Worm (Caenorhabditis elegans) whole organism, mixed stage, embryonic: ENCODE data around the gene asp-13.

Source experiments
- M03D4.4 ChIP-seq: sonication (generic microtip); optimal IDR thresholded peaks from 2 replicates; lab custom pipeline; 2017; ENCODE audit warnings: mild to moderate bottlenecking, missing genetic modification characterization, missing compliant biosample characterization
- blmp-1 ChIP-seq: fragments of 150-350 bp; optimal IDR thresholded peaks from 2 replicates; lab custom pipeline; 2014; ENCODE audit warnings: missing biosample characterization, missing genetic modification characterization
- ceh-39 ChIP-seq: fragments of 150-350 bp; optimal IDR thresholded peaks from 2 replicates; lab custom pipeline; 2014; ENCODE audit warnings: missing biosample characterization, missing genetic modification characterization
- ceh-43 ChIP-seq: fragments of 200-800 bp; sonication (Bioruptor generic); optimal IDR thresholded peaks from 2 replicates; lab custom pipeline; 2018; ENCODE audit warnings: mild to moderate bottlenecking, missing genetic modification characterization, moderate library complexity, missing compliant biosample characterization
- ceh-83 ChIP-seq: fragments of 200-800 bp; sonication (Bioruptor generic); optimal IDR thresholded peaks from 2 replicates; lab custom pipeline; 2018; ENCODE audit warnings: mild to moderate bottlenecking, missing genetic modification characterization, missing compliant biosample characterization
- ces-1 ChIP-seq: fragments of 150-350 bp; optimal IDR thresholded peaks from 2 replicates; lab custom pipeline; 2014; ENCODE audit warnings: missing biosample characterization, missing genetic modification reagents, missing genetic modification characterization
- cnd-1 ChIP-seq: fragments of 200-800 bp; sonication (Bioruptor generic); optimal IDR thresholded peaks from 2 replicates; lab custom pipeline; 2018; ENCODE audit warnings: mild to moderate bottlenecking, missing genetic modification characterization, missing compliant biosample characterization
- drap-1 ChIP-seq: fragments of 200-800 bp; sonication (Bioruptor generic); optimal IDR thresholded peaks from 3 replicates; lab custom pipeline; 2018; ENCODE audit warnings: mild to moderate bottlenecking, missing genetic modification characterization, missing compliant biosample characterization
- elt-1 ChIP-seq: sonication (generic microtip); optimal IDR thresholded peaks from 2 replicates; lab custom pipeline; 2017; ENCODE audit warnings: missing genetic modification characterization, mild to moderate bottlenecking, missing compliant biosample characterization, antibody characterized with exemption, moderate library complexity, borderline replicate concordance; ENCODE audit not compliant: insufficient read depth
- flh-1 ChIP-seq: fragments of 200-800 bp; sonication (Bioruptor generic); optimal IDR thresholded peaks from 2 replicates; lab custom pipeline; 2018; ENCODE audit warnings: mild to moderate bottlenecking, missing genetic modification characterization, moderate library complexity, missing compliant biosample characterization
- hlh-1 ChIP-seq: fragments of 150-350 bp; optimal IDR thresholded peaks from 2 replicates; lab custom pipeline; 2014; ENCODE audit warnings: missing biosample characterization, missing genetic modification reagents, missing genetic modification characterization
- lin-13 ChIP-seq: fragments of 150-350 bp; optimal IDR thresholded peaks from 2 replicates; lab custom pipeline; 2014; ENCODE audit warnings: missing biosample characterization, missing genetic modification characterization
- lin-32 ChIP-seq: fragments of 200-800 bp; sonication (Bioruptor generic); optimal IDR thresholded peaks from 2 replicates; lab custom pipeline; 2018; ENCODE audit warnings: mild to moderate bottlenecking, missing genetic modification characterization, missing compliant biosample characterization
- lsy-2 ChIP-seq: fragments of 150-350 bp; optimal IDR thresholded peaks from 2 replicates; lab custom pipeline; 2014; ENCODE audit warnings: missing biosample characterization, missing genetic modification characterization
- mab-5 ChIP-seq: fragments of 150-350 bp; optimal IDR thresholded peaks from 2 replicates; lab custom pipeline; 2014; ENCODE audit warnings: missing biosample characterization, missing genetic modification characterization
- mep-1 ChIP-seq: fragments of 150-350 bp; optimal IDR thresholded peaks from 2 replicates; lab custom pipeline; 2017; ENCODE audit warnings: missing biosample characterization, missing genetic modification reagents, missing genetic modification characterization, inconsistent platforms
- nhr-12 ChIP-seq: fragments of 150-350 bp; optimal IDR thresholded peaks from 2 replicates; lab custom pipeline; 2014; ENCODE audit warnings: missing biosample characterization, missing genetic modification characterization
- nhr-2 ChIP-seq: fragments of 150-350 bp; optimal IDR thresholded peaks from 2 replicates; lab custom pipeline; 2014; ENCODE audit warnings: missing biosample characterization, missing genetic modification characterization
- nhr-237 ChIP-seq: fragments of 150-350 bp; optimal IDR thresholded peaks from 2 replicates; lab custom pipeline; 2014; ENCODE audit warnings: missing biosample characterization, missing genetic modification characterization
- nhr-28 ChIP-seq: fragments of 150-350 bp; optimal IDR thresholded peaks from 2 replicates; lab custom pipeline; 2014; ENCODE audit warnings: missing biosample characterization, missing genetic modification characterization
- pha-4 ChIP-seq: fragments of 150-350 bp; optimal IDR thresholded peaks from 2 replicates; lab custom pipeline; 2018; ENCODE audit warnings: missing biosample characterization, missing genetic modification reagents, missing genetic modification characterization
- sem-2 ChIP-seq: fragments of 200-800 bp; sonication (Bioruptor generic); optimal IDR thresholded peaks from 2 replicates; lab custom pipeline; 2018; ENCODE audit warnings: mild to moderate bottlenecking, missing genetic modification characterization, missing compliant biosample characterization
- snpc-4 ChIP-seq: fragments of 150-350 bp; optimal IDR thresholded peaks from 2 replicates; lab custom pipeline; 2014; ENCODE audit warnings: missing biosample characterization, missing genetic modification characterization
- sptf-1 ChIP-seq: sonication (generic microtip); optimal IDR thresholded peaks from 2 replicates; lab custom pipeline; 2017; ENCODE audit warnings: mild to moderate bottlenecking, missing genetic modification characterization, moderate library complexity, missing compliant biosample characterization
- tbx-8 ChIP-seq: fragments of 200-800 bp; sonication (Bioruptor generic); optimal IDR thresholded peaks from 2 replicates; lab custom pipeline; 2018; ENCODE audit warnings: mild to moderate bottlenecking, missing genetic modification characterization, moderate library complexity, missing compliant biosample characterization
- unc-120 ChIP-seq: sonication (generic microtip); optimal IDR thresholded peaks from 2 replicates; lab custom pipeline; 2017; ENCODE audit warnings: missing genetic modification characterization, missing compliant biosample characterization; ENCODE audit not compliant: poor library complexity, severe bottlenecking
- unc-39 ChIP-seq: fragments of 150-350 bp; optimal IDR thresholded peaks from 2 replicates; lab custom pipeline; 2014; ENCODE audit warnings: missing biosample characterization, missing genetic modification characterization
- unc-62 ChIP-seq: fragments of 150-350 bp; optimal IDR thresholded peaks from 2 replicates; lab custom pipeline; 2014; ENCODE audit warnings: missing biosample characterization, missing genetic modification reagents, missing genetic modification characterization
- zip-8 ChIP-seq: fragments of 150-350 bp; optimal IDR thresholded peaks from 2 replicates; lab custom pipeline; 2014; ENCODE audit warnings: missing biosample characterization, missing genetic modification characterization
- ztf-11 ChIP-seq: fragments of 150-350 bp; optimal IDR thresholded peaks from 2 replicates; lab custom pipeline; 2014; ENCODE audit warnings: missing biosample characterization, missing genetic modification characterization

Gene asp-13

DNA sequence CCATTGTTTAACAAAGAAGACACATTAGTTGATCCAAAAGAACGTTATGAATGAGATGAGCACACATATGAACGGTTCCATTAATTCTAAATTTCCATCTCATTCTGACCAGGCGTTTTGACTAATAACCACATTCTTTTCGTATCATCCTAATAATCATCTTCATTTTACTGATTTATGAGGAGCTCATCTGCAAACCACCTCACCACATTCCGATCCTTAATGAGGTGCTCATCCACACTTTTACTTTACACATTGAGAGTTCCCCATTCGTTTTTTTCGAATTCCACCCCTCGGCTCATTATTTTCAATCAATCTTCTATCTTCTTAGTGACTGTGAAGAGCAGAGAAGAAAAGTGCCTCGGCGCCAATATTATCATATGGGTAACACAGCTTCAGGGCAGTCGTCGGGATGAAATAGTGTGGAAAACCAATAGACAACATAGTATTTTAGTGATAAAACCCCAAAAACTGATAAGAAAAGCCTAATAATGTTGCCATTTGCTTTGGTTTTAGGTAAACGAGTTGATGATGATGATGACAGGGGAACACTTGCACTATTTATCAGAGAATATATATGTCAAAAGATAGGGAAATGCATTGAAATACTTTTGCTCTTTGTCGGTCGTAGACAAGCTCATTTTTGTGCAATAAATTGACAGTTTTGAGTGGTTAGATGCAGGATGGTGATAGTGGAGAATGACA lies 8.2 kb upstream of the asp-13 start:
- TF ChIP-seq lsy-2 (tag; lab: Kevin White, UChicago) (no peak), nhr-28 (tag; lab: Kevin White, UChicago) (no peak), zip-8 (tag; lab: Kevin White, UChicago) (no peak), M03D4.4 (tag; lab: Kevin White, UChicago) (no peak), ceh-43 (GFP tag; lab: Kevin White, UChicago) (no peak), snpc-4 (no peak), sem-2 (GFP tag; lab: Kevin White, UChicago) (no peak), lin-32 (GFP tag; lab: Kevin White, UChicago) (no peak), unc-39 (tag; lab: Kevin White, UChicago) (no peak), nhr-237 (tag; lab: Kevin White, UChicago) (no peak), sptf-1 (tag; lab: Kevin White, UChicago) (no peak), nhr-2 (no peak), drap-1 (GFP tag; lab: Kevin White, UChicago) (no peak), mep-1 (tag; lab: Kevin White, UChicago) (no peak), pha-4 (tag; lab: Kevin White, UChicago) (no peak), mab-5 (no peak), tbx-8 (no peak), nhr-12 (no peak), ceh-39 (tag; lab: Kevin White, UChicago) (no peak), ztf-11 (tag; lab: Kevin White, UChicago) (no peak)
- TF ChIP-seq, all 35 proteins: peak for 0

DNA sequence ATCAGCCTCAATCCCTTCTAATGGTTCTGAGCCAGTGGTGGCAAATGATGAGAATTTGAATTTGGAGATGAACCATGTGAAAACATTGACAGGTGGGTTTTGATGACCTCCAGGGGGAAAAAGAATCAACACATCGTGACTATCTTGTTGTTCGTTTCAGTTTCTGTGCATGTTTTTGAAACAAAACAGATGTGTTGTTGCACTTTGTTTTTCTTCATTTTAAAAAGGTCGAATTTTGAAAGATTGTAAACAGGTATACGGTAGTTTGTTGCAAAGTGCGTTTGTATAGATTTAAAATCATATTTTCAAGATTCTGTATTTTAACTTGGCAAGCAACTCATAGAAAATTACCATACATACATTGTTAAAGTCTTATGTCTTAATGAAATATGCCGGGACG lies 7.4 kb upstream of the asp-13 start:
- TF ChIP-seq ceh-39 (tag; lab: Kevin White, UChicago): no peak
- TF ChIP-seq ztf-11 (tag; lab: Kevin White, UChicago): no peak
- TF ChIP-seq snpc-4: no peak
- no peak for TF ChIP-seq lin-13
- no peak for TF ChIP-seq hlh-1
- TF ChIP-seq elt-1 (tag; lab: Kevin White, UChicago): no peak
- no peak for TF ChIP-seq blmp-1 (tag; lab: Kevin White, UChicago)
- no peak for TF ChIP-seq ces-1
- no peak for TF ChIP-seq pha-4 (tag; lab: Kevin White, UChicago)
- TF ChIP-seq nhr-28 (tag; lab: Kevin White, UChicago): no peak
- no peak for TF ChIP-seq lin-32 (GFP tag; lab: Kevin White, UChicago)
- no peak for TF ChIP-seq unc-120
- TF ChIP-seq ceh-43 (GFP tag; lab: Kevin White, UChicago): no peak
- no peak for TF ChIP-seq nhr-12

DNA sequence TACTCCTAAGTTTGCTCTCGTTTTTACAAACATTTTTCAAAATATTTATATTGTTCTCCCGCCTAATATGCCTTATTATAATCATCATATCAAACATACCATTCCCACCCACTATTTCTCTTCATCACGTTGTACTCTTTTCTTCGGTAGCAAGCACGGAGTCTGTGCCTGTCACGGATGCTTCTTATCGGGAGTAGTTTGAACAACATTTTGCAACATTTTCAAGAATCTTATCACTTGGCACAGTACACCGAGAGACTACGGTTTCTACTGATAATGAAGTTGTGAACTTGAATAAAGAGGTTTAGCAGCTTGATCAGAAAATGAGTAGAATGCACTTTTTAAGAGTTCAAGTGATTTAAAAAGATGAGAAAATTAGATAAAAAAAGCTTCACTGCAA lies 5.3 kb upstream of the asp-13 start:
- TF ChIP-seq ces-1: no peak

DNA sequence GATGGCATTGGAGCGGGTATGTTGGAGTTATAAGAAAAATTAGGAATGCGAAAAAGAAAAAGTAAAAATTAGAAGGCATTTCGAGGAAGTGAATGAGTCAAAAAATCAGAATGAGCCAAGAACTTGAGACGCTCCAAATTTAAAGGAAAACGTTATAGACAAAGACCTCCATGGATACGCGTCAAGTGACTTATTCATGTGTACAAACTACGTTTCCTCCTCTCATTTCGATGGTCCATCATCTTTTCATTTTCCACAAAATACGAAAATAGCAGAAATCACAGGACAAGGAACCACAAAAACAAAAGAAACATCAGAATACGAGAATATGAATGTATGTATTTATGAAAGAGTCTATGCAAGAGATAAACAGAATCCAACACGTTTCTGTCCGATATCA lies 1.7 kb downstream of the asp-13 start, which contains the start of gene F28A12.3:
F28A12.3 (minus strand) TSS at position 101 of the 400 bp plus-strand sequence.
- TF ChIP-seq lin-13 (no peak), unc-39 (tag; lab: Kevin White, UChicago) (no peak), lin-32 (GFP tag; lab: Kevin White, UChicago) (no peak), nhr-12 (no peak), cnd-1 (no peak), ztf-11 (tag; lab: Kevin White, UChicago) (no peak), mab-5 (no peak), ces-1 (no peak), ceh-83 (GFP tag; lab: Kevin White, UChicago) (no peak), flh-1 (GFP tag; lab: Kevin White, UChicago) (no peak), blmp-1 (tag; lab: Kevin White, UChicago) (no peak), ceh-43 (GFP tag; lab: Kevin White, UChicago) (no peak)

DNA sequence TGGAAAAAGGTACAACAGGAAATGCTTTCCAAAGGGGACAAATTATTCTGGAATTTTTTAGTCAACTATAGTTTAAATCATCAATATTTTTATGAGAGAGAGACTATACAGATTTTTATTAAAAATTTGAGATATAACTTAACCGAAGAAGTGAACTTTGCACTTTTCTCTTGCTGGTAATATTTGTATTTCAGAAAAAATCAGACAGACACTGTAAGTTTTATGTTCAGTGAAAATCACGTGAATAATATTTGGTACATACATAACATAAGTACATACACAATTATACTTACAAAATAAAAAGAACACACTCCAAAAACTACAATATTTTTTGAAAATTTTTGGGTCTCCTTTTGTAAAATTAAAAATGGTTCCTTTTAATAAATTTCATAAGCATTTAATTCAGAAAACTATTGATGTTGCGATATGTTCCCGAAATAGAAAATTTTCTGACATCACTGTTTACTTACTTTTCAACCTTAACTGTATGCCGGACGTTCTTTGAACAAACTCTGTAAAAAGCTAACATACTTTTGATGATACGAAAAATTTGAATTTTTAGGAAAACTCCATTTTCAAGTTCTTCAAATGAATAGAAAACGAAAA lies 5.2 kb downstream of the asp-13 start, which contains the start of the genes F28A12.10 and acd-4:
F28A12.10 (minus strand) TSS at position 101 of the 606 bp plus-strand sequence.
acd-4 (plus strand) TSS at position 556 of the 606 bp plus-strand sequence.
- no peak for TF ChIP-seq unc-62 (GFP tag; lab: Kevin White, UChicago)
- TF ChIP-seq elt-1 (tag; lab: Kevin White, UChicago): no peak
- no peak for TF ChIP-seq drap-1 (GFP tag; lab: Kevin White, UChicago)
- no peak for TF ChIP-seq M03D4.4 (tag; lab: Kevin White, UChicago)
- no peak for TF ChIP-seq pha-4 (tag; lab: Kevin White, UChicago)
- no peak for TF ChIP-seq cnd-1
- TF ChIP-seq zip-8 (tag; lab: Kevin White, UChicago): no peak
